Fruit fly (Drosophila melanogaster): ENCODE results near the gene CG11927.

Gene CG11927

DNA sequence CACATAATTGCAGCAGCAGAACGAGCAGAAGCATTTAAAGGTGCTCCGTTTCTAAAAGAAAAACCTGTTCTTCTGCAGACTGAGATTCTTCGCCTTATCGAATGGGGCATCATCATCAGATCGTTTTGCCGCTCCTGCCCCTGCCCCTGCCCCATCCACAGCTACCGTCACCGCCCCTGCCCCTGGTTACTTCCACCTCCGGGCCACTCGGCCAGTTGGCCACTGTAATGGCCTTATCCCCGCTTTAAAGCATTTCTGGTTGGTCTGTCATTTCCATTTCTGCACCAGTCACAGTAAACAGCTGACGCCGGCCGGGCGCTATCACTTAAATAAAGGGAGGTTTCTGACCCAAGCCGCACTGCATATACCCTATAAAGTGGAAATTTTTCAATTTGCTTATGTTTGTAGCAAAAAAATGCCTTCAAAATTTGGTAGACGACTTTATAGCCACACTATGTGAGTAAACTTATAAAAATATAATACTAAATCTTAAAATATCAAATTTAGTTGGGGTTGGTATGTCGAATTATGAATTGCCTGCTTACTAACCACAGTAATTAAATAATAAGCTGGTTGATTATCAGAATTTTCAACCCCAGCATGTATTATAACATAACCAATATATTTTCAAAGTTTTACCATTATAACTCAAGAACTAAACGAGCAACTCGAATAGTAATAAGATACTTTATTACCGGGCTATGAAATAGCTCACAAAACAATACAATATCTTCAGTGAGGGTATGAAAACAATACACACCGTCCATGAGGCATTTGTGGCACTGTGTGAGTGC lies 36.7 kb upstream of the CG11927 start (continued):
- no peak for TF ChIP-seq CG43689 (GFP tag; IDR thresholded peaks at IDR 0.05)
- TF ChIP-seq luna (GFP tag; optimal IDR thresholded peaks at IDR 0.05), result no peak
- TF ChIP-seq CG3407 (GFP tag; optimal IDR thresholded peaks at IDR 0.05), result peak; percentile 61
- peak; percentile 66 for TF ChIP-seq CG31441 (GFP tag; IDR thresholded peaks at IDR 0.05)
- TF ChIP-seq CG8924 (tag; optimal IDR thresholded peaks at IDR 0.05), result peak; percentile 84
- no peak for TF ChIP-seq gcm (GFP tag; optimal IDR thresholded peaks at IDR 0.05)
- TF ChIP-seq CG7987 (GFP tag; optimal IDR thresholded peaks at IDR 0.05), result no peak
- no peak for TF ChIP-seq Gug (GFP tag; IDR thresholded peaks at IDR 0.05)
- peak; percentile 64 for TF ChIP-seq CG17385 (GFP tag; optimal IDR thresholded peaks at IDR 0.05)
- no peak for TF ChIP-seq CG14860 (GFP tag; IDR thresholded peaks at IDR 0.05; ENCODE audit: partially characterized antibody)
- TF ChIP-seq lab (GFP tag; optimal IDR thresholded peaks at IDR 0.05), result peak; percentile 17
- TF ChIP-seq CG13624 (GFP tag; optimal IDR thresholded peaks at IDR 0.05), result no peak
- no peak for TF ChIP-seq cg (GFP tag; optimal IDR thresholded peaks at IDR 0.05)
- peak; percentile 81 for TF ChIP-seq CG13775 (GFP tag; optimal IDR thresholded peaks at IDR 0.05)
- peak in 1 of 3 experiments; percentile 81 for TF ChIP-seq lola (GFP tag; optimal IDR thresholded peaks at IDR 0.05)
- TF ChIP-seq CG16779 (GFP tag; IDR thresholded peaks at IDR 0.05), result no peak
- peak; percentile 5 to 41 for TF ChIP-seq bsh (GFP tag; optimal IDR thresholded peaks at IDR 0.05)
- TF ChIP-seq dimm (GFP tag; IDR thresholded peaks at IDR 0.05), result no peak
- TF ChIP-seq CG4617 (GFP tag; optimal IDR thresholded peaks at IDR 0.05; ENCODE audit: borderline replicate concordance), result no peak
- no peak for TF ChIP-seq Sin3A (optimal IDR thresholded peaks at IDR 0.05)
- TF ChIP-seq dmrt99B (tag; optimal IDR thresholded peaks at IDR 0.05), result peak; percentile 72
- TF ChIP-seq Elba2 (GFP tag; optimal IDR thresholded peaks at IDR 0.05), result no peak
- peak; percentile 81 for TF ChIP-seq dysf (GFP tag; IDR thresholded peaks at IDR 0.05)
- TF ChIP-seq pnt (GFP tag; optimal IDR thresholded peaks at IDR 0.05), result no peak
- no peak for TF ChIP-seq nerfin-1 (tag; optimal IDR thresholded peaks at IDR 0.05)
- peak; percentile 23 for TF ChIP-seq Fer3 (tag; optimal IDR thresholded peaks at IDR 0.05)
- no peak for TF ChIP-seq zfh1 (GFP tag; IDR thresholded peaks at IDR 0.05)
- TF ChIP-seq ssp (GFP tag; IDR thresholded peaks at IDR 0.05), result peak; percentile 60
- TF ChIP-seq Bdp1 (GFP tag; optimal IDR thresholded peaks at IDR 0.05), result peak; percentile 25
- TF ChIP-seq CG6175 (GFP tag; IDR thresholded peaks at IDR 0.05), result peak; percentile 60; the same call in 1 of the 3 replicates
- TF ChIP-seq Camta (GFP tag; optimal IDR thresholded peaks at IDR 0.05), result no peak
- no peak for TF ChIP-seq sqz (GFP tag; optimal IDR thresholded peaks at IDR 0.05)
- peak; percentile 21 for TF ChIP-seq CG12769 (tag; optimal IDR thresholded peaks at IDR 0.05)
- TF ChIP-seq tup (GFP tag; optimal IDR thresholded peaks at IDR 0.05), result no peak
- no peak for TF ChIP-seq NC2β (GFP tag; optimal IDR thresholded peaks at IDR 0.05)
- peak; percentile 29 for TF ChIP-seq chn (GFP tag; optimal IDR thresholded peaks at IDR 0.05)
- peak; percentile 40; the same call in 1 of the 3 replicates for TF ChIP-seq Dbx (GFP tag; IDR thresholded peaks at IDR 0.05)
- peak; percentile 40 for TF ChIP-seq CG12155 (GFP tag; optimal IDR thresholded peaks at IDR 0.05)
- no peak for TF ChIP-seq chm (GFP tag; IDR thresholded peaks at IDR 0.05)
- TF ChIP-seq schlank (tag; optimal IDR thresholded peaks at IDR 0.05), result no peak
- peak; percentile 86 for TF ChIP-seq CG9437 (GFP tag; optimal IDR thresholded peaks at IDR 0.05)
- TF ChIP-seq CG7963 (GFP tag; IDR thresholded peaks at IDR 0.05; ENCODE audit: partially characterized antibody), result no peak
- no peak; the same call in 1 of the 2 replicates for TF ChIP-seq CG6689 (GFP tag; IDR thresholded peaks at IDR 0.05)
- peak; percentile 36 for TF ChIP-seq tap (tag; optimal IDR thresholded peaks at IDR 0.05)
- TF ChIP-seq CG2129 (GFP tag; IDR thresholded peaks at IDR 0.05; ENCODE audit: partially characterized antibody), result no peak
- TF ChIP-seq Nf-YB (GFP tag; optimal IDR thresholded peaks at IDR 0.05), result peak; percentile 92
- no peak for TF ChIP-seq NC2α (GFP tag; optimal IDR thresholded peaks at IDR 0.05)
- peak; percentile 17; the same call in 1 of the 2 replicates for TF ChIP-seq MBD-R2 (GFP tag; IDR thresholded peaks at IDR 0.05)
- no peak for TF ChIP-seq toy (GFP tag; IDR thresholded peaks at IDR 0.05)
